Fruit fly (Drosophila melanogaster) whole organism: ENCODE data around the gene unk.

ENCODE experiments used
- CG8478 ChIP-seq: fragments of >200 bp; optimal IDR thresholded peaks from 2 replicates; lab custom pipeline; 2018; ENCODE audit warnings: inconsistent platforms
- psq ChIP-seq: fragments of >200 bp; optimal IDR thresholded peaks from 2 replicates; lab custom pipeline; 2017

- TF ChIP-seq CG8478 (lab: Kevin White, UChicago): no peak
- no peak for TF ChIP-seq psq (lab: Kevin White, UChicago)
These were observed 1.3 kb downstream of the unk start for dm6 chr3R:23156347-23156864.
